Worm (Caenorhabditis elegans): ENCODE results near the gene gly-1.
"Not testable (repeated sequence)": the region's sequence is repeated elsewhere in the genome, so short reads cannot be mapped to it uniquely, and the experiment has no call there.

gly-1 gene

ce11 chrII:10945446-10945845 is 43.4 kb upstream of the gly-1 start:
- TF ChIP-seq pqm-1 (tag; optimal IDR thresholded peaks at IDR 0.05) (no peak), lin-14 (GFP tag; optimal IDR thresholded peaks at IDR 0.05) (peak; percentile 34), blmp-1 (tag; optimal IDR thresholded peaks at IDR 0.05) (peak; percentile 84), efl-1 (optimal IDR thresholded peaks at IDR 0.05) (peak; percentile 11 to 17), efl-1 (GFP tag; optimal IDR thresholded peaks at IDR 0.05 in 1 of 2) (peak in 1 of 2 experiments; percentile 86)

- TF ChIP-seq mef-2 (tag; optimal IDR thresholded peaks at IDR 0.05); zip-4 (GFP tag; optimal IDR thresholded peaks at IDR 0.05); xbp-1 (tag; optimal IDR thresholded peaks at IDR 0.05): not testable (repeated sequence)
Measured at ce11 chrII:10941918-10942317, 39.9 kb upstream of the gly-1 start, which contains the start of gene R03D7.15. Gene R03D7.15, plus strand, starts transcription at chrII:10942216.

DNA sequence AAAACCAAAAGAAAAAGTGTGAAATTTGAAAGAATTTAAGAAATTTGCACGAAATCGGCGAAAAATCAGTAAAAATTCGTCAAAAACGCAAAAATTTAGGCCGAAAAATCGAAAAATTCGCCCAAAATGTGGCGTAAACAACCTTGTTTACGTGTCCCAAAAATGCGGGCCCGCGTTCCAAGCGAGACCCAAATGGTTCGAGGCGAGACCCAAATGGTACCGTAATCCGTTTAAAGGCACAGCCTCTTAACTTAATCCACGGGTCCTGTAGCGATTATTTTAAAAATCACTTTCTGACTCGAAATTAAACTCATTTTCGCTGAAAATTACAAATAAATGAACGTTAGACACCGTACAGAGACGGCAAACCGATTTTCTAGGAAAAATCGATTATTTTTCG is 33.3 kb upstream of the gly-1 start:
- TF ChIP-seq hlh-4 (tag; optimal IDR thresholded peaks at IDR 0.05), result no peak
- TF ChIP-seq lin-15B (tag; optimal IDR thresholded peaks at IDR 0.05), result no peak
- TF ChIP-seq ceh-8 (GFP tag; optimal IDR thresholded peaks at IDR 0.05), result no peak
- TF ChIP-seq efl-3 (GFP tag; optimal IDR thresholded peaks at IDR 0.05), result no peak
- no peak for TF ChIP-seq ceh-63 (GFP tag; optimal IDR thresholded peaks at IDR 0.05)
- TF ChIP-seq mab-9 (GFP tag; IDR thresholded peaks at IDR 0.05), result no peak
- no peak for TF ChIP-seq nhr-20 (tag; optimal IDR thresholded peaks at IDR 0.05)

- no peak for TF ChIP-seq nhr-71 (tag; optimal IDR thresholded peaks at IDR 0.05)
- TF ChIP-seq hlh-17 (GFP tag; optimal IDR thresholded peaks at IDR 0.05; ENCODE audit: borderline replicate concordance), result peak; percentile 8
- TF ChIP-seq egl-27 (tag; optimal IDR thresholded peaks at IDR 0.05), result no peak
- TF ChIP-seq fkh-10 (GFP tag; optimal IDR thresholded peaks at IDR 0.05), result no peak
- no peak for TF ChIP-seq skn-1 (tag; optimal IDR thresholded peaks at IDR 0.05)
- no peak for TF ChIP-seq ces-1 (GFP tag; optimal IDR thresholded peaks at IDR 0.05)
- TF ChIP-seq fkh-4 (tag; optimal IDR thresholded peaks at IDR 0.05; ENCODE audit: borderline replicate concordance), result no peak
- no peak for TF ChIP-seq elt-2 (tag; optimal IDR thresholded peaks at IDR 0.05)
Measured at ce11 chrII:10934786-10935185, 32.8 kb upstream of the gly-1 start, which contains the start of gene R03D7.2. Gene R03D7.2, minus strand, starts transcription at chrII:10935184.

DNA sequence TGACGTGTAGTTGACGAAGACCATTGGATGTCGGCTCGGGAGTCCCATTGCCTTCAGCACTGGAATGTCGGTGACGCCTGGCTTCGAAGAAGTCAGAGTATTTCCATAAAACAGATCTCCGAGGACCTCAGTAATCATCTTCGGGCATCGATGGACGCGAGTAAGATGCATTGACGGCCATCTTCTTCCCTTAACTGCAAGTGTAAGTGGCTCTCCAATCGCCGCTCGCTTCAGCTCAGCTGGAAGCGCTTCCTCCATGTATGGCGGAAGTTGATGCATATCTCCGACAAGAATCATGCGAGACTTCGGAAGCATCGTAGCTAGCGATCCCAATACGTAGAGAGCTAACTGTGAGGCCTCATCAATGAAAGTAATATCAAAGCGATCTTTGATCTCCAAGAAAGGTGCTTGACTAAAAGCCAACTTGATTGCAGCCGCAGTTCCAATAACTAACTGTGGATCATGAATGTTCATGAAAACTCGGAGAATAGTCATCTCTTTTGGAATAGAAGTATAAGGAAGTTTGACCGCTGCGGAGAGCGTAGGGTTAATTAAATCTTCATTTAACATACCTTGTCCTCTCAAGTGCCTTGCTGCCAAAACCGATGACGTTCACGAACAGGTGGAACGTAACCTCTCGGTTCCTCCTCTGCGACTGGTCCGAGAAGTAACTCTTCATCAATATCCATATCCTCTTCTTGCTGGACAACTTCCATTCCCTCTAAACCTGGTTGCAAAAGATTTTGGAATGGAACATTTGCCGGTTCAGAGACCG is 32.1 kb upstream of the gly-1 start:
- TF ChIP-seq efl-1 (optimal IDR thresholded peaks at IDR 0.05) (no peak), efl-1 (GFP tag; optimal IDR thresholded peaks at IDR 0.05 in 1 of 2) (peak in 1 of 2 experiments; percentile 9), lin-39 (tag; optimal IDR thresholded peaks at IDR 0.05) (no peak)

DNA sequence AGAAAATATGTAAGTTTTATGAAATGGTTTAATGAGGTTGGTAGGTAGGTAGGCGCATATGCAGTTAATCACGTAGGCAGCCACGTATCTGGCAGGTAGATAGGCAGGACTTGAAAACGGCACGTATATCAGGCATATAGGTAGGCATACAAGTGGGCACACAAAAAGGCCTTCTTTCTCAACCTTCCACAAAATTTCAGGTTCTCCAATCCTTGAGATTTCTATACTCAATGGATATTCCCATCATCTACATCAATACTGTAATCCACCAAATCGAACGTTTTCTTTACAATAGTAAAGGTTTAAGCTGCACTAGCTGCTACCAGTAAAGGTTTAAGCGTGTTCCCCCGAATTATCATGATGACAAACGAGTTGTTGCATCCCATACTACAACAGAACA is 30.3 kb upstream of the gly-1 start:
- no peak for TF ChIP-seq egl-13 (tag; optimal IDR thresholded peaks at IDR 0.05)
- TF ChIP-seq sup-37 (GFP tag; optimal IDR thresholded peaks at IDR 0.05), result no peak
- TF ChIP-seq lin-15B (tag; optimal IDR thresholded peaks at IDR 0.05), result no peak
- no peak for TF ChIP-seq nhr-84 (tag; optimal IDR thresholded peaks at IDR 0.05)
- no peak for TF ChIP-seq snpc-4 (tag; optimal IDR thresholded peaks at IDR 0.05)
- no peak for TF ChIP-seq mab-9 (GFP tag; IDR thresholded peaks at IDR 0.05)
- TF ChIP-seq C16A3.4 (tag; optimal IDR thresholded peaks at IDR 0.05), result no peak
- TF ChIP-seq xbp-1 (tag; optimal IDR thresholded peaks at IDR 0.05), result no peak
- no peak for TF ChIP-seq elt-2 (tag; optimal IDR thresholded peaks at IDR 0.05)
- TF ChIP-seq pqm-1 (tag; optimal IDR thresholded peaks at IDR 0.05), result no peak
- TF ChIP-seq nhr-76 (tag; optimal IDR thresholded peaks at IDR 0.05), result no peak

All from whole organism, L1 larva.